Fruit fly (Drosophila melanogaster): ENCODE measurements around the gene Cftr.

Cftr gene

DNA sequence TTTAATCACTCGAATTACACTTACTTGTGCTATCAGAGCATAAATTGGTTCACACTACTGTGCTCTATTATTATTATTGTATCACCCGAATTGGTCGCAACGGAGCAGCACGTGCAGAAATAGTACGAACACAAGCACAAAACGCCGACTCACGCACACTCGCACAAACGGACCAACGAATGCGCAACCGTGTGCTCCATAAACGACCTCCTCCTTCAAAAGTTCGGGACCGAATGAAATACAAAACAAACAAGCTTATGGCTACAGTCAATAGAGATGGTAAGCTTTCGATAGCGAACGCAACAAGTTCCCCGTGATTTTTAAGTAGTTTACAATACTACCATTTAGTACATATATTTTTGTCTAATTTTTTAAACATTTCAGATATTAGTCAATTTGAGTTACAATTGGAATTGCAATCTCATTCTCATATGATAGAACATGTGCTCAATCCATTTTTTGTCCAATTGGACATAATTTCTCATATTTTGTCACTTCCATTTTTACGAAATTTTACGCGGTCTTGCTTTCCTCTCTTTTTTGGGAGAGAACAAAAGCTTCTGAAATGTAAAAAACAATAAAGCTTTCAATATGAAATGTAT lies at the start of gene Cftr:
TSS of gene Cftr (minus strand) at position 239 of the 602 bp plus-strand sequence.
- TF ChIP-seq jim (GFP tag; optimal IDR thresholded peaks at IDR 0.05) (peak; percentile 88), foxo (GFP tag; optimal IDR thresholded peaks at IDR 0.05) (peak in 1 of 2 experiments; percentile 61), dsf (GFP tag; optimal IDR thresholded peaks at IDR 0.05; ENCODE audit: borderline replicate concordance) (peak; percentile 62), Hr78 (GFP tag; optimal IDR thresholded peaks at IDR 0.05) (no peak), Dfd (GFP tag; optimal IDR thresholded peaks at IDR 0.05) (no peak), Myc (optimal IDR thresholded peaks at IDR 0.05) (peak; percentile 39), usp (GFP tag; optimal IDR thresholded peaks at IDR 0.05) (no peak), Hnf4 (GFP tag; optimal IDR thresholded peaks at IDR 0.05) (peak; percentile 86), sage (GFP tag; optimal IDR thresholded peaks at IDR 0.05) (no peak), br (GFP tag; optimal IDR thresholded peaks at IDR 0.05) (peak; percentile 75), lola (GFP tag; optimal IDR thresholded peaks at IDR 0.05) (no peak), GATAd (GFP tag; optimal IDR thresholded peaks at IDR 0.05) (no peak), Dif (GFP tag; optimal IDR thresholded peaks at IDR 0.05; ENCODE audit: partially characterized antibody) (peak; percentile 77), pan (optimal IDR thresholded peaks at IDR 0.05) (no peak), Abd-B (GFP tag; optimal IDR thresholded peaks at IDR 0.05) (no peak), dl (GFP tag; optimal IDR thresholded peaks at IDR 0.05; ENCODE audit: insufficient read depth in 1 of 2, partially characterized antibody in 2 of 2) (no peak), psq (GFP tag; optimal IDR thresholded peaks at IDR 0.05) (peak; percentile 38), woc (GFP tag; optimal IDR thresholded peaks at IDR 0.05) (peak; percentile 62), HLH106 (tag; optimal IDR thresholded peaks at IDR 0.05) (peak; percentile 50), tai (GFP tag; optimal IDR thresholded peaks at IDR 0.05) (peak; percentile 80), Sp1 (GFP tag; optimal IDR thresholded peaks at IDR 0.05) (peak; percentile 64), Mio (GFP tag; optimal IDR thresholded peaks at IDR 0.05) (peak; percentile 29), brk (GFP tag; optimal IDR thresholded peaks at IDR 0.05) (peak; percentile 91), fru (GFP tag; optimal IDR thresholded peaks at IDR 0.05) (peak; percentile 71), Jra (GFP tag; optimal IDR thresholded peaks at IDR 0.05) (peak; percentile 82), Hr83 (GFP tag; optimal IDR thresholded peaks at IDR 0.05; ENCODE audit: poor library complexity, severe bottlenecking) (peak; percentile 92), Rel (GFP tag; optimal IDR thresholded peaks at IDR 0.05) (no peak), Rel (tag; optimal IDR thresholded peaks at IDR 0.05) (peak; percentile 91), N (GFP tag; optimal IDR thresholded peaks at IDR 0.05) (no peak), CG32264 (GFP tag; optimal IDR thresholded peaks at IDR 0.05) (peak; percentile 37), rgr (GFP tag; optimal IDR thresholded peaks at IDR 0.05) (peak; percentile 78), CG9705 (GFP tag; optimal IDR thresholded peaks at IDR 0.05) (peak; percentile 45), dmrt93B (GFP tag; optimal IDR thresholded peaks at IDR 0.05) (no peak), sv (GFP tag; optimal IDR thresholded peaks at IDR 0.05) (peak; percentile 32), Vsx2 (GFP tag; optimal IDR thresholded peaks at IDR 0.05; ENCODE audit: partially characterized antibody) (no peak), ey (GFP tag; optimal IDR thresholded peaks at IDR 0.05) (peak; percentile 32), h (GFP tag; optimal IDR thresholded peaks at IDR 0.05) (peak; percentile 78), CrebA (GFP tag; optimal IDR thresholded peaks at IDR 0.05; ENCODE audit: borderline replicate concordance) (peak; percentile 48), OdsH (GFP tag; optimal IDR thresholded peaks at IDR 0.05) (peak; percentile 61)

DNA sequence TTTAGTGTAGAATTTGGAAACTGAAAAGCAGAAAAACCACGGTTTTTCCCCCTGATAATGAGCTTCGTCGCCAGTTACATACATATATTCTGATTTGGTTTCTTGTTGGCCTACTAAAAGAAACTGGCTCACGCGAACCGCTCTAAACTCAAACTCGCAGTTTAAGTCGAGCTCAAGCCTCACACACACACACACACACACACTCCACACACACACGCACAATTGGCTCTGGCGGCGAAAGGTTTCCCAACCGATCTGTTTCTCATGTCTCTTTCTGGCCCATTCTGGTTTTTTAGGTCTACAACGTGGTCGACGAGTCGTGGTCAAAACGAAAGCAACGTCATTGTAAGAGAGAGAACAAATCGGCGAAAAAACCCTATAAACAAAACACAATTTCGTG lies 46.6 kb upstream of the Cftr start:
- no peak for TF ChIP-seq rgr (GFP tag; optimal IDR thresholded peaks at IDR 0.05)
- no peak for TF ChIP-seq Rel (GFP tag; optimal IDR thresholded peaks at IDR 0.05)
- TF ChIP-seq Rel (tag; optimal IDR thresholded peaks at IDR 0.05) = peak; percentile 4
- TF ChIP-seq fru (GFP tag; optimal IDR thresholded peaks at IDR 0.05) = no peak
- no peak for TF ChIP-seq psq (GFP tag; optimal IDR thresholded peaks at IDR 0.05)
- peak; percentile 40 for TF ChIP-seq Dfd (GFP tag; optimal IDR thresholded peaks at IDR 0.05)
- TF ChIP-seq foxo (GFP tag; optimal IDR thresholded peaks at IDR 0.05) = no peak

Data from whole organism, wandering third instar larva.